Worm (Caenorhabditis elegans): ENCODE results near the gene rcd-1.

ce11 chrII:3736893-3737375 lies 16.8 kb upstream of the rcd-1 start, which contains the start of gene F12E12.6:
- TF ChIP-seq ama-1 (optimal IDR thresholded peaks at IDR 0.05) (no peak), ama-1 (GFP tag; optimal IDR thresholded peaks at IDR 0.05) (no peak), ztf-25 (GFP tag; IDR thresholded peaks at IDR 0.05) (no peak), egrh-3 (GFP tag; IDR thresholded peaks at IDR 0.05) (no peak), athp-1 (tag; optimal IDR thresholded peaks at IDR 0.05) (no peak)

Measured in whole organism, young adult.